Worm (Caenorhabditis elegans) whole organism, L4/young adult: ENCODE measurements around the gene sprr-1.

ENCODE experiments used
- W03F9.2 ChIP-seq: fragments of 150-350 bp; optimal IDR thresholded peaks from 2 replicates; lab custom pipeline; 2014; ENCODE audit warnings: missing biosample characterization, missing genetic modification characterization
- dao-5 ChIP-seq: sonication (generic microtip); optimal IDR thresholded peaks from 2 replicates; lab custom pipeline; 2016; ENCODE audit warnings: missing genotype, missing genetic modification characterization, moderate library complexity, missing compliant biosample characterization
- him-1 ChIP-seq: sonication (generic microtip); optimal IDR thresholded peaks from 2 replicates; lab custom pipeline; 2016; ENCODE audit warnings: missing genotype, missing genetic modification reagents, missing genetic modification characterization, missing compliant biosample characterization

The sprr-1 gene

ce11 chrX:15504795-15505194, 38.7 kb downstream of the sprr-1 start, which contains the start of gene tbh-1:
Gene tbh-1 (minus strand): TSS chrX:15504895.
- no peak for TF ChIP-seq him-1 (tag; lab: Kevin White, UChicago)
- no peak for TF ChIP-seq dao-5
- no peak for TF ChIP-seq W03F9.2 (tag; lab: Kevin White, UChicago)

DNA sequence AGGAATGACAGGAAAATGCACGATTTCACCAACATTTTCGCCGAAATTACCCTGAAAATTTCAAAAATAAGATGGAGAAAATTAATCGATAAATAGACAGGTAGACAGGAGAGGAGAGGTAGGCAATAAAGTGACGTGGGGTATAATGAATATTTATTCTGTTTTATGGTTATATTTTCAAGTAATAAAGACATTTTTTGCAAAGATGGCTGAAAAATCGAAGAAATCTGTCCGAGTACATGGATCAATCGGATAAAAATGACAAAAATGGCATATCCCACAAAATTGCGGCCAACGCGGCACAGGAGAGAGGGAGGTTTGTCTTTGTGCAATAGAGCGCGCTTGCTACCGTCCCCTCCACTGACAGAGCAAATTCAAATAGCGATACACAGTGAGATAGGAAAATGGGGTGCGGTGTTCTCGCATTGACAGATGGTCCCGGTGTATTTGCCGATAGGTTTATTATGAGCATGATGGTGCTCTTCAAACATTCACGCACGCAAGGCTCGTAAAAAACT, 41.8 kb downstream of the sprr-1 start, which contains the start of gene zipt-7.2:
TSS of gene zipt-7.2 (minus strand) at position 51 of the 518 bp plus-strand sequence.
- TF ChIP-seq him-1 (tag; lab: Kevin White, UChicago) (no peak), dao-5 (no peak), W03F9.2 (tag; lab: Kevin White, UChicago) (no peak)

ce11 chrX:15509681-15510080, 43.6 kb downstream of the sprr-1 start, which contains the start of gene eat-20:
Gene eat-20 (plus strand): TSS chrX:15510011.
- no peak for TF ChIP-seq dao-5
- no peak for TF ChIP-seq W03F9.2 (tag; lab: Kevin White, UChicago)
- TF ChIP-seq him-1 (tag; lab: Kevin White, UChicago) = no peak

ce11 chrX:15514547-15514946, 48.4 kb downstream of the sprr-1 start:
- TF ChIP-seq dao-5 = no peak
- TF ChIP-seq him-1 (tag; lab: Kevin White, UChicago) = no peak
- no peak for TF ChIP-seq W03F9.2 (tag; lab: Kevin White, UChicago)

DNA sequence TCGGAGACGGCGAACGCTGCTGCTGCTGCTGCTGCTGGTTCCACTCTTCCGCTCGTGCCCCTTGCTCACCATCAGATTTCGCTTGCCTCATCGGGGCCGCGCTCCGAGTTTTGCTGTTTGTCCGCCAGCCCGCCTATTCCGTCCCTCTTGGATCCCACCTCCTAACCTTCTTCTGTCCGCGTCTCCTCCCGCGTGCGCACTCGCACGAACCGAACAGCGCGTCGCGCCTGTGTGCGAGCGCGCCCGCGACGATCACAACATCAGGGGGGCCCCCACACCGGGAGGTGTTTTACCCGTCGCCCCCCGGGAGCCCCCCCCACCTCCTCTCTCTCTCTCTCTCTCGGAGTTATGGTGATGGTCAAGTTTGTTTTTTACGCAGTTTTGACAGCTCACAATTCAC, 49.7 kb downstream of the sprr-1 start:
- TF ChIP-seq W03F9.2 (tag; lab: Kevin White, UChicago) (no peak), him-1 (tag; lab: Kevin White, UChicago) (no peak), dao-5 (no peak)
